Worm (Caenorhabditis elegans) whole organism, midembryonic: Measurements from ENCODE around the gene ras-2.
"Not testable (repeated sequence)": the region's sequence is repeated elsewhere in the genome, so short reads cannot be mapped to it uniquely, and the experiment has no call there.

Source experiments
- T22C8.4 ChIP-seq: fragments of 200-800 bp; sonication (Bioruptor generic); IDR thresholded peaks from 2 replicates; pipeline ENCODE4 v1.3.6; 2022; ENCODE audit warnings: missing genetic modification characterization, missing compliant biosample characterization
- cog-1 ChIP-seq: sonication (generic microtip); optimal IDR thresholded peaks from 2 replicates; lab custom pipeline; 2016; ENCODE audit warnings: missing genetic modification characterization, missing compliant biosample characterization
- flt-1 ChIP-seq: fragments of 200-800 bp; sonication (Bioruptor generic); IDR thresholded peaks from 2 replicates; pipeline ENCODE4 v1.3.6; 2022; ENCODE audit warnings: missing genetic modification characterization, missing compliant biosample characterization
- klf-2 ChIP-seq: fragments of 200-800 bp; sonication (Bioruptor generic); conservative IDR thresholded peaks from 2 replicates; pipeline ENCODE4 v1.3.6; 2022; ENCODE audit warnings: missing genetic modification reagents, missing genetic modification characterization, missing compliant biosample characterization
- med-1 ChIP-seq: sonication (generic microtip); optimal IDR thresholded peaks from 2 replicates; lab custom pipeline; 2017; ENCODE audit warnings: missing genetic modification characterization, mild to moderate bottlenecking, missing compliant biosample characterization, antibody characterized with exemption, missing genetic modification reagents; ENCODE audit not compliant: insufficient read depth
- ref-1 ChIP-seq: fragments of 200-800 bp; sonication (Bioruptor generic); conservative IDR thresholded peaks from 2 replicates; pipeline ENCODE4 v1.3.6; 2022; ENCODE audit warnings: missing genetic modification reagents, missing genetic modification characterization, missing compliant biosample characterization
- tab-1 ChIP-seq: fragments of 200-800 bp; sonication (Bioruptor generic); IDR thresholded peaks from 2 replicates; pipeline ENCODE4 v1.3.6; 2022; ENCODE audit warnings: missing genetic modification characterization, missing compliant biosample characterization
- ztf-23 ChIP-seq: fragments of 200-800 bp; sonication (Bioruptor generic); IDR thresholded peaks from 2 replicates; pipeline ENCODE4 v1.3.6; 2022; ENCODE audit warnings: missing genetic modification reagents, missing genetic modification characterization, missing compliant biosample characterization
- ztf-29 ChIP-seq: fragments of 200-800 bp; sonication (Bioruptor generic); IDR thresholded peaks from 2 replicates; pipeline ENCODE4 v1.3.6; 2022; ENCODE audit warnings: missing genetic modification reagents, missing genetic modification characterization, missing compliant biosample characterization

ras-2 gene

ce11 chrIII:4763509-4763908 is 23.6 kb upstream of the ras-2 start, which contains the start of gene B0393.4:
B0393.4 (minus strand) TSS chrIII:4763609.
- TF ChIP-seq ztf-29, result no peak
- TF ChIP-seq klf-2 (GFP tag; lab: Robert Waterston, UW), result no peak
- no peak for TF ChIP-seq T22C8.4 (GFP tag; lab: Robert Waterston, UW)
- TF ChIP-seq med-1 (GFP tag; lab: Kevin White, UChicago), result no peak
- no peak for TF ChIP-seq ztf-23 (GFP tag; lab: Robert Waterston, UW)
- TF ChIP-seq ref-1, result no peak
- no peak for TF ChIP-seq flt-1 (GFP tag; lab: Robert Waterston, UW)
- TF ChIP-seq cog-1 (tag; lab: Kevin White, UChicago), result no peak
- TF ChIP-seq tab-1 (GFP tag; lab: Robert Waterston, UW), result no peak

ce11 chrIII:4762846-4763245 is 23.0 kb upstream of the ras-2 start:
- TF ChIP-seq ztf-23 (GFP tag; lab: Robert Waterston, UW), result no peak

ce11 chrIII:4756983-4757382 is 17.1 kb upstream of the ras-2 start, which contains the start of gene fbxl-2:
fbxl-2 (plus strand) TSS chrIII:4757260.
- TF ChIP-seq flt-1 (GFP tag; lab: Robert Waterston, UW), result peak; percentile 87
- TF ChIP-seq T22C8.4 (GFP tag; lab: Robert Waterston, UW), result peak; percentile 72
- TF ChIP-seq cog-1 (tag; lab: Kevin White, UChicago), result peak; percentile 81
- peak; percentile 39 for TF ChIP-seq med-1 (GFP tag; lab: Kevin White, UChicago)
- TF ChIP-seq klf-2 (GFP tag; lab: Robert Waterston, UW), result peak; percentile 77; the same call in 1 of the 2 replicates
- TF ChIP-seq ztf-23 (GFP tag; lab: Robert Waterston, UW), result peak; percentile 86
- peak; percentile 66 for TF ChIP-seq ztf-29
- TF ChIP-seq ref-1, result 0 out of 2 replicates have a peak, but pooled peaks have one; percentile 35
- peak; percentile 86 for TF ChIP-seq tab-1 (GFP tag; lab: Robert Waterston, UW)

- 0 out of 2 replicates have a peak, but pooled peaks have one; percentile 21 for TF ChIP-seq ztf-29
- peak; percentile 41 for TF ChIP-seq cog-1 (tag; lab: Kevin White, UChicago)
- peak; percentile 71; the same call in 1 of the 2 replicates for TF ChIP-seq ztf-23 (GFP tag; lab: Robert Waterston, UW)
- no peak for TF ChIP-seq med-1 (GFP tag; lab: Kevin White, UChicago)
- no peak for TF ChIP-seq ref-1
Observed at ce11 chrIII:4754001-4754561, 14.2 kb upstream of the ras-2 start, which contains the start of the genes rps-0 and rbg-3. rps-0 (minus strand) TSS chrIII:4754051. rbg-3 (plus strand) TSS chrIII:4754424.

- TF ChIP-seq klf-2 (GFP tag; lab: Robert Waterston, UW), result 0 out of 2 replicates have a peak, but pooled peaks have one; percentile 5
- no peak for TF ChIP-seq cog-1 (tag; lab: Kevin White, UChicago)
Observed at ce11 chrIII:4748666-4749065, 8.8 kb upstream of the ras-2 start.

- TF ChIP-seq T22C8.4 (GFP tag; lab: Robert Waterston, UW), result no peak
- no peak for TF ChIP-seq ztf-29
- no peak for TF ChIP-seq flt-1 (GFP tag; lab: Robert Waterston, UW)
- TF ChIP-seq ref-1, result no peak
- TF ChIP-seq tab-1 (GFP tag; lab: Robert Waterston, UW), result no peak
- no peak for TF ChIP-seq cog-1 (tag; lab: Kevin White, UChicago)
- TF ChIP-seq med-1 (GFP tag; lab: Kevin White, UChicago), result no peak
- TF ChIP-seq ztf-23 (GFP tag; lab: Robert Waterston, UW), result no peak
Observed at ce11 chrIII:4748109-4748508, 8.2 kb upstream of the ras-2 start, which contains the start of gene col-89. col-89 (plus strand) TSS chrIII:4748127.

- TF ChIP-seq cog-1 (tag; lab: Kevin White, UChicago), result no peak
- TF ChIP-seq klf-2 (GFP tag; lab: Robert Waterston, UW), result no peak
- TF ChIP-seq ztf-29, result no peak
- no peak for TF ChIP-seq flt-1 (GFP tag; lab: Robert Waterston, UW)
- TF ChIP-seq med-1 (GFP tag; lab: Kevin White, UChicago), result no peak
- TF ChIP-seq tab-1 (GFP tag; lab: Robert Waterston, UW), result no peak
- TF ChIP-seq T22C8.4 (GFP tag; lab: Robert Waterston, UW), result no peak
- no peak for TF ChIP-seq ztf-23 (GFP tag; lab: Robert Waterston, UW)
- TF ChIP-seq ref-1, result no peak
Observed at ce11 chrIII:4745934-4746333, 6.1 kb upstream of the ras-2 start, which contains the start of gene F17C8.6. F17C8.6 (minus strand) TSS chrIII:4746034.

ce11 chrIII:4742620-4743019 is 2.7 kb upstream of the ras-2 start, which contains the start of gene twk-6:
twk-6 (plus strand) TSS chrIII:4742920.
- not testable (repeated sequence) for TF ChIP-seq flt-1 (GFP tag; lab: Robert Waterston, UW); ztf-23 (GFP tag; lab: Robert Waterston, UW); ref-1

- no peak for TF ChIP-seq flt-1 (GFP tag; lab: Robert Waterston, UW)
- TF ChIP-seq med-1 (GFP tag; lab: Kevin White, UChicago), result no peak
- TF ChIP-seq klf-2 (GFP tag; lab: Robert Waterston, UW), result no peak
- no peak for TF ChIP-seq ref-1
- TF ChIP-seq T22C8.4 (GFP tag; lab: Robert Waterston, UW), result no peak
- no peak for TF ChIP-seq ztf-29
- no peak for TF ChIP-seq ztf-23 (GFP tag; lab: Robert Waterston, UW)
Observed at ce11 chrIII:4740820-4741219, 945 bp upstream of the ras-2 start.

- TF ChIP-seq ztf-29, result no peak
- TF ChIP-seq ztf-23 (GFP tag; lab: Robert Waterston, UW), result no peak
- no peak for TF ChIP-seq ref-1
- no peak for TF ChIP-seq flt-1 (GFP tag; lab: Robert Waterston, UW)
- TF ChIP-seq T22C8.4 (GFP tag; lab: Robert Waterston, UW), result no peak
- TF ChIP-seq med-1 (GFP tag; lab: Kevin White, UChicago), result no peak
- no peak for TF ChIP-seq cog-1 (tag; lab: Kevin White, UChicago)
- no peak for TF ChIP-seq tab-1 (GFP tag; lab: Robert Waterston, UW)
- TF ChIP-seq klf-2 (GFP tag; lab: Robert Waterston, UW), result no peak
Observed at ce11 chrIII:4735443-4735842, 4.4 kb downstream of the ras-2 start, which contains the start of gene F17C8.7. F17C8.7 (plus strand) TSS chrIII:4735743.
